Fruit fly (Drosophila melanogaster) whole organism, embryonic: ENCODE data around the gene UQCR-C1.

ENCODE experiments used
- BtbVII ChIP-seq: fragments of 200-800 bp; sonication (Bioruptor generic); optimal IDR thresholded peaks from 3 replicates; lab custom pipeline; 2017; ENCODE audit warnings: missing biosample characterization, mild to moderate bottlenecking, missing genetic modification characterization
- CG10366 ChIP-seq: fragments of 200-800 bp; sonication (Bioruptor generic); IDR thresholded peaks from 2 replicates; pipeline ENCODE4 v1.3.6; 2022; ENCODE audit warnings: missing biosample characterization, missing genetic modification characterization
- CG11504 ChIP-seq: fragments of 200-800 bp; sonication (Bioruptor generic); optimal IDR thresholded peaks from 3 replicates; lab custom pipeline; 2019; ENCODE audit warnings: missing biosample characterization, mild to moderate bottlenecking, missing genetic modification characterization, moderate library complexity
- CG13287 ChIP-seq: fragments of 200-800 bp; sonication (Bioruptor generic); IDR thresholded peaks from 2 replicates; pipeline ENCODE4 v1.3.6; 2022; ENCODE audit warnings: missing biosample characterization, missing genetic modification characterization; ENCODE audit not compliant: partially characterized antibody
- CG14050 ChIP-seq: fragments of 200-800 bp; sonication (Bioruptor generic); IDR thresholded peaks from 3 replicates; pipeline ENCODE4 v1.3.6; 2022; ENCODE audit warnings: missing biosample characterization, missing genetic modification characterization
- CG14965 ChIP-seq: fragments of 200-800 bp; sonication (Bioruptor generic); optimal IDR thresholded peaks from 2 replicates; lab custom pipeline; 2016; ENCODE audit warnings: missing biosample characterization, missing genetic modification characterization, borderline replicate concordance
- CG15073 ChIP-seq: fragments of 200-800 bp; sonication (Bioruptor generic); optimal IDR thresholded peaks from 2 replicates; lab custom pipeline; 2016; ENCODE audit warnings: missing biosample characterization, missing genetic modification characterization
- CG15601 ChIP-seq: fragments of 200-800 bp; sonication (Bioruptor generic); optimal IDR thresholded peaks from 3 replicates; lab custom pipeline; 2019; ENCODE audit warnings: missing biosample characterization, mild to moderate bottlenecking, missing genetic modification characterization, moderate library complexity
- CG2889 ChIP-seq: fragments of 200-800 bp; sonication (Bioruptor generic); IDR thresholded peaks from 3 replicates; pipeline ENCODE4 v1.3.6; 2022; ENCODE audit warnings: missing biosample characterization, missing genetic modification characterization
- CG32767 ChIP-seq: fragments of 200-800 bp; sonication (Bioruptor generic); IDR thresholded peaks from 2 replicates; pipeline ENCODE4 v1.3.6; 2022; ENCODE audit warnings: missing biosample characterization, missing genetic modification characterization
- CG34376 ChIP-seq: fragments of 200-800 bp; sonication (Bioruptor generic); optimal IDR thresholded peaks from 2 replicates; lab custom pipeline; 2018; ENCODE audit warnings: missing biosample characterization, mild to moderate bottlenecking, missing genetic modification characterization
- CG34422 ChIP-seq: fragments of 200-800 bp; sonication (Bioruptor generic); IDR thresholded peaks from 3 replicates; pipeline ENCODE4 v1.3.6; 2022; ENCODE audit warnings: missing biosample characterization, missing genetic modification characterization
- CG3847 ChIP-seq: fragments of 200-800 bp; sonication (Bioruptor generic); IDR thresholded peaks from 2 replicates; pipeline ENCODE4 v1.3.6; 2022; ENCODE audit warnings: missing biosample characterization, missing genetic modification characterization
- CG4282 ChIP-seq: fragments of 200-800 bp; sonication (Bioruptor generic); optimal IDR thresholded peaks from 2 replicates; lab custom pipeline; 2016; ENCODE audit warnings: missing biosample characterization, missing genetic modification characterization
- CG5245 ChIP-seq: fragments of 200-800 bp; sonication (Bioruptor generic); optimal IDR thresholded peaks from 3 replicates; lab custom pipeline; 2016; ENCODE audit warnings: missing biosample characterization, missing genetic modification characterization
- CG7928 ChIP-seq: fragments of 200-800 bp; sonication (Bioruptor generic); optimal IDR thresholded peaks from 2 replicates; lab custom pipeline; 2017; ENCODE audit warnings: missing biosample characterization, mild to moderate bottlenecking, missing genetic modification characterization
- CG9932 ChIP-seq: fragments of 200-800 bp; sonication (Bioruptor generic); IDR thresholded peaks from 2 replicates; pipeline ENCODE4 v1.3.6; 2022; ENCODE audit warnings: missing biosample characterization, missing genetic modification characterization
- CHES-1-like ChIP-seq: fragments of 200-800 bp; sonication (Bioruptor generic); optimal IDR thresholded peaks from 2 replicates; lab custom pipeline; 2016; ENCODE audit warnings: missing biosample characterization, missing genetic modification characterization
- CkIIα-i1 ChIP-seq: fragments of 200-800 bp; sonication (Bioruptor generic); IDR thresholded peaks from 2 replicates; pipeline ENCODE4 v1.3.6; 2022; ENCODE audit warnings: missing biosample characterization, missing genetic modification characterization
- CoRest ChIP-seq: fragments of 200-800 bp; sonication (Bioruptor generic); optimal IDR thresholded peaks from 3 replicates; lab custom pipeline; 2018; ENCODE audit warnings: missing biosample characterization, mild to moderate bottlenecking, missing genetic modification characterization, moderate library complexity
- E2f1 ChIP-seq: fragments of 200-800 bp; sonication (Bioruptor generic); IDR thresholded peaks from 2 replicates; pipeline ENCODE4 v1.3.6; 2022; ENCODE audit warnings: missing biosample characterization, missing genetic modification characterization
- Ets65A ChIP-seq: fragments of 200-800 bp; sonication (Bioruptor generic); peaks from one replicate; lab custom pipeline; 2016; ENCODE audit warnings: missing biosample characterization, missing genetic modification characterization
- Ets97D ChIP-seq: fragments of 200-800 bp; sonication (Bioruptor generic); optimal IDR thresholded peaks from 3 replicates; lab custom pipeline; 2016; ENCODE audit warnings: missing biosample characterization, missing genetic modification characterization
- H15 ChIP-seq: fragments of 200-800 bp; sonication (Bioruptor generic); IDR thresholded peaks from 3 replicates; pipeline ENCODE4 v1.3.6; 2022; ENCODE audit warnings: missing biosample characterization, missing genetic modification characterization
- Hr3 ChIP-seq: fragments of 200-800 bp; sonication (Bioruptor generic); optimal IDR thresholded peaks from 3 replicates; lab custom pipeline; 2016; ENCODE audit warnings: missing biosample characterization, missing genetic modification characterization
- NK7.1 ChIP-seq: fragments of 200-800 bp; sonication (Bioruptor generic); optimal IDR thresholded peaks from 3 replicates; lab custom pipeline; 2016; ENCODE audit warnings: missing biosample characterization, missing genetic modification characterization
- Nf-YA ChIP-seq: fragments of 200-800 bp; sonication (Bioruptor generic); IDR thresholded peaks from 2 replicates; pipeline ENCODE4 v1.3.6; 2022; ENCODE audit warnings: missing biosample characterization, missing genetic modification characterization
- Opbp ChIP-seq: fragments of 200-800 bp; sonication (Bioruptor generic); IDR thresholded peaks from 3 replicates; pipeline ENCODE4 v1.3.6; 2022; ENCODE audit warnings: missing biosample characterization, missing genetic modification characterization; ENCODE audit not compliant: partially characterized antibody
- Ravus ChIP-seq: fragments of 200-800 bp; sonication (Bioruptor generic); IDR thresholded peaks from 2 replicates; pipeline ENCODE4 v1.3.6; 2022; ENCODE audit warnings: missing biosample characterization, missing genetic modification characterization
- Stat92E ChIP-seq, 3 experiments: fragments of >200 bp in 2 of 3; fragments of 200-800 bp in 1 of 3; sonication (Bioruptor generic) in 1 of 3; optimal IDR thresholded peaks; 2 replicates each; lab custom pipeline; 2017 to 2019; ENCODE audit warnings: missing biosample characterization in 3 of 3, missing genetic modification characterization in 3 of 3, mild to moderate bottlenecking in 1 of 3, moderate library complexity in 1 of 3
- Tbp ChIP-seq: fragments of >200 bp; optimal IDR thresholded peaks from 2 replicates; lab custom pipeline; 2018; ENCODE audit warnings: missing biosample characterization, missing genetic modification characterization
- Trl ChIP-seq, 3 experiments: fragments of >200 bp in 2 of 3; fragments of 200-800 bp in 1 of 3; sonication (Bioruptor generic) in 1 of 3; optimal IDR thresholded peaks; 2 replicates in 1 of 3; 3 replicates in 2 of 3; lab custom pipeline; 2016 to 2017; ENCODE audit warnings: missing biosample characterization in 1 of 3, missing genetic modification characterization in 1 of 3
- br ChIP-seq: fragments of >200 bp; optimal IDR thresholded peaks from 2 replicates; lab custom pipeline; 2017
- crc ChIP-seq: fragments of 200-800 bp; sonication (Bioruptor generic); optimal IDR thresholded peaks from 2 replicates; lab custom pipeline; 2016; ENCODE audit warnings: missing biosample characterization, missing genetic modification characterization
- dati ChIP-seq: fragments of 200-800 bp; sonication (Bioruptor generic); IDR thresholded peaks from 2 replicates; pipeline ENCODE4 v1.3.6; 2022; ENCODE audit warnings: missing biosample characterization, missing genetic modification characterization
- gce ChIP-seq: fragments of 200-800 bp; sonication (Bioruptor generic); IDR thresholded peaks from 3 replicates; pipeline ENCODE4 v1.3.6; 2022; ENCODE audit warnings: missing biosample characterization, missing genetic modification characterization
- gcm ChIP-seq: fragments of 200-800 bp; sonication (Bioruptor generic); optimal IDR thresholded peaks from 2 replicates; lab custom pipeline; 2019; ENCODE audit warnings: missing biosample characterization, mild to moderate bottlenecking, missing genetic modification characterization, moderate library complexity
- grn ChIP-seq: fragments of 200-800 bp; sonication (Bioruptor generic); optimal IDR thresholded peaks from 3 replicates; lab custom pipeline; 2017; ENCODE audit warnings: missing biosample characterization, missing genetic modification characterization
- h ChIP-seq: fragments of >200 bp; optimal IDR thresholded peaks from 2 replicates; lab custom pipeline; 2017
- ken ChIP-seq: fragments of 200-800 bp; sonication (Bioruptor generic); IDR thresholded peaks from 3 replicates; pipeline ENCODE4 v1.3.6; 2022; ENCODE audit warnings: missing biosample characterization, missing genetic modification characterization
- mirr ChIP-seq: fragments of 200-800 bp; sonication (Bioruptor generic); optimal IDR thresholded peaks from 3 replicates; lab custom pipeline; 2018; ENCODE audit warnings: missing biosample characterization, mild to moderate bottlenecking, missing genetic modification characterization
- nerfin-2 ChIP-seq: fragments of 200-800 bp; sonication (Bioruptor generic); IDR thresholded peaks from 2 replicates; pipeline ENCODE4 v1.3.6; 2022; ENCODE audit warnings: missing biosample characterization, missing genetic modification characterization; ENCODE audit not compliant: partially characterized antibody
- prd ChIP-seq, 3 experiments: fragments of >200 bp in 2 of 3; fragments of 200-800 bp in 1 of 3; sonication (Bioruptor generic) in 1 of 3; optimal IDR thresholded peaks in 2 of 3; IDR thresholded peaks in 1 of 3; 2 replicates in 2 of 3; 3 replicates in 1 of 3; pipeline versions ENCODE4 v1.3.6 to Lab custom; 2017 to 2022; ENCODE audit warnings: missing biosample characterization in 1 of 3, missing genetic modification characterization in 1 of 3
- rib ChIP-seq: fragments of 200-800 bp; sonication (Bioruptor generic); IDR thresholded peaks from 2 replicates; pipeline ENCODE4 v1.3.6; 2022; ENCODE audit warnings: missing biosample characterization, missing genetic modification characterization
- ro ChIP-seq: fragments of 200-800 bp; sonication (Bioruptor generic); IDR thresholded peaks from 2 replicates; pipeline ENCODE4 v1.3.6; 2022; ENCODE audit warnings: missing biosample characterization, missing genetic modification characterization
- scrt ChIP-seq: fragments of 200-800 bp; sonication (Bioruptor generic); optimal IDR thresholded peaks from 2 replicates; lab custom pipeline; 2018; ENCODE audit warnings: missing biosample characterization, mild to moderate bottlenecking, missing genetic modification characterization, moderate library complexity
- stc ChIP-seq: fragments of 200-800 bp; sonication (Bioruptor generic); IDR thresholded peaks from 2 replicates; pipeline ENCODE4 v1.3.6; 2022; ENCODE audit warnings: missing biosample characterization, missing genetic modification characterization
- twi ChIP-seq: fragments of 200-800 bp; optimal IDR thresholded peaks from 2 replicates; lab custom pipeline; 2019; ENCODE audit warnings: missing biosample characterization, mild to moderate bottlenecking, missing genetic modification characterization, moderate library complexity
- tx ChIP-seq: fragments of 200-800 bp; sonication (Bioruptor generic); optimal IDR thresholded peaks from 2 replicates; lab custom pipeline; 2016; ENCODE audit warnings: missing biosample characterization, missing genetic modification characterization
- vvl ChIP-seq: fragments of 200-800 bp; sonication (Bioruptor generic); IDR thresholded peaks from 2 replicates; pipeline ENCODE4 v1.3.6; 2022; ENCODE audit warnings: missing biosample characterization, missing genetic modification characterization
- wdn ChIP-seq: fragments of 200-800 bp; sonication (Bioruptor generic); IDR thresholded peaks from 2 replicates; pipeline ENCODE4 v1.3.6; 2022; ENCODE audit warnings: missing biosample characterization, missing genetic modification characterization

Gene UQCR-C1

DNA sequence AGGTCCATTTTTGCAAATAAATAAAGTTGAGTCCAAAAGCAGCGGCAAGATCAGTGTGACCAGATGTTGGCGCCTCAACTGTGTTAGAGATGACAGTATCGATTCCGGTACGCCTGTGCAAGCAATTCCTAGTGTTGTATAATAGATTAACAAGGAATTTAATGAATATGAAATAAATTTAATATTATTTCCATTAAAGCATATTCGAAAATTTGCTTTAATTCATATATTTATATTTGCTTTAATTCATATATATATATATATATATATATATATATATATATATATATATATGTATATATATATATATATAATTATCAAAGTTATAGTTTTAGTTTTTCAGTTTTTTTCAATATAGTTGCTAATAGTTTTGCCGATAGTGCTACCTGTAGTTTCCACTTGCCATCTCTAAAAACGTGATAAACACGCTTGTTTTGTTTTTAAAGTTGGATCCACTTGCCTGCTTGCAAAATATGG is 8.3 kb downstream of the UQCR-C1 start, which contains the start of the genes Nup93-2 and CG3817 (continued):
- no peak for TF ChIP-seq ro (GFP tag; lab: Robert Waterston, UW)
- TF ChIP-seq Stat92E (GFP tag; optimal IDR thresholded peaks at IDR 0.05; lab: Kevin White, UChicago) = peak in 1 of 3 experiments; percentile 53
- no peak for TF ChIP-seq CG14965 (GFP tag; lab: Kevin White, UChicago)
- TF ChIP-seq NK7.1 (GFP tag; lab: Kevin White, UChicago) = no peak
- peak; percentile 71; the same call in 1 of the 3 replicates for TF ChIP-seq CG34422 (GFP tag; lab: Robert Waterston, UW)
- peak; percentile 52 for TF ChIP-seq Ets97D (GFP tag; lab: Kevin White, UChicago)
- no peak for TF ChIP-seq tx
- TF ChIP-seq stc (GFP tag; lab: Robert Waterston, UW) = no peak
- peak; percentile 70 for TF ChIP-seq CG3847
- TF ChIP-seq rib (GFP tag; lab: Robert Waterston, UW) = 0 out of 2 replicates have a peak, but pooled peaks have one; percentile 23
- peak; percentile 97 for TF ChIP-seq Ets65A (GFP tag; lab: Kevin White, UChicago)
- TF ChIP-seq Tbp = no peak
- no peak for TF ChIP-seq grn (GFP tag; lab: Kevin White, UChicago)
- peak; percentile 44 for TF ChIP-seq CoRest (tag; lab: Kevin White, UChicago)
- no peak for TF ChIP-seq gce (GFP tag; lab: Robert Waterston, UW)
- no peak for TF ChIP-seq CHES-1-like (GFP tag; lab: Kevin White, UChicago)
- TF ChIP-seq ken (GFP tag; lab: Robert Waterston, UW) = peak; percentile 69; the same call in 2 of the 3 replicates
- no peak for TF ChIP-seq BtbVII (GFP tag; lab: Kevin White, UChicago)
- TF ChIP-seq H15 (GFP tag; lab: Robert Waterston, UW) = 0 out of 3 replicates have a peak, but pooled peaks have one; percentile 36
- peak; percentile 34 for TF ChIP-seq CG11504
- no peak for TF ChIP-seq CG32767 (GFP tag; lab: Robert Waterston, UW)
- TF ChIP-seq crc (GFP tag; lab: Kevin White, UChicago) = peak; percentile 31
- TF ChIP-seq CG13287 (GFP tag; lab: Robert Waterston, UW) = peak; percentile 77
- no peak for TF ChIP-seq Nf-YA
- no peak for TF ChIP-seq CkIIα-i1
- no peak for TF ChIP-seq CG15073 (GFP tag; lab: Kevin White, UChicago)
- no peak for TF ChIP-seq Ravus
- peak; percentile 7 for TF ChIP-seq CG15601 (tag; lab: Kevin White, UChicago)
- TF ChIP-seq CG5245 (GFP tag; lab: Kevin White, UChicago) = no peak
- peak; percentile 72 for TF ChIP-seq Hr3 (GFP tag; lab: Kevin White, UChicago)
- TF ChIP-seq prd (optimal IDR thresholded peaks at IDR 0.05; lab: Kevin White, UChicago) = no peak
- peak; percentile 82 for TF ChIP-seq prd (GFP tag; IDR thresholded peaks at IDR 0.05; lab: Robert Waterston, UW)
- no peak for TF ChIP-seq CG34376
- peak; percentile 59 for TF ChIP-seq twi (tag; lab: Kevin White, UChicago)
- no peak for TF ChIP-seq dati (GFP tag; lab: Robert Waterston, UW)
- TF ChIP-seq CG2889 (GFP tag; lab: Robert Waterston, UW) = 0 out of 3 replicates have a peak, but pooled peaks have one; percentile 18
- peak; percentile 89 for TF ChIP-seq CG9932 (GFP tag; lab: Robert Waterston, UW)
- TF ChIP-seq nerfin-2 (GFP tag; lab: Robert Waterston, UW) = 0 out of 2 replicates have a peak, but pooled peaks have one; percentile 48
- no peak for TF ChIP-seq CG4282 (GFP tag; lab: Kevin White, UChicago)
- TF ChIP-seq CG10366 = peak; percentile 56
- peak; percentile 45; the same call in 1 of the 3 replicates for TF ChIP-seq Opbp (GFP tag; lab: Robert Waterston, UW)
- no peak for TF ChIP-seq h (lab: Kevin White, UChicago)
- no peak for TF ChIP-seq CG14050 (GFP tag; lab: Robert Waterston, UW)
- TF ChIP-seq mirr (GFP tag; lab: Kevin White, UChicago) = no peak
- TF ChIP-seq Trl (optimal IDR thresholded peaks at IDR 0.05; lab: Kevin White, UChicago) = no peak
- TF ChIP-seq Trl (GFP tag; optimal IDR thresholded peaks at IDR 0.05; lab: Kevin White, UChicago) = no peak
- no peak for TF ChIP-seq CG7928 (GFP tag; lab: Kevin White, UChicago)
- peak; percentile 70 for TF ChIP-seq vvl (GFP tag; lab: Robert Waterston, UW)
- peak; percentile 36 for TF ChIP-seq gcm (GFP tag; lab: Kevin White, UChicago)
- TF ChIP-seq br (lab: Kevin White, UChicago) = no peak
- peak; percentile 13 for TF ChIP-seq scrt (GFP tag; lab: Kevin White, UChicago)
- 0 out of 2 replicates have a peak, but pooled peaks have one; percentile 23 for TF ChIP-seq wdn (GFP tag; lab: Robert Waterston, UW)
- peak; percentile 72 for TF ChIP-seq E2f1 (GFP tag; lab: Robert Waterston, UW)
